Worm (Caenorhabditis elegans): ENCODE measurements around the gene F54C9.9.
A peak's percentile ranks its signal among the peaks of the same experiment; 100 is the strongest.

F54C9.9 gene

ce11 chrII:8569038-8569977 lies 8.5 kb upstream of the F54C9.9 start, which contains the start of the genes col-38 and rpl-5 (continued):
- TF ChIP-seq tbx-7 (tag; optimal IDR thresholded peaks at IDR 0.05) = no peak
- peak; percentile 65 for TF ChIP-seq tbx-2 (tag; optimal IDR thresholded peaks at IDR 0.05)
- no peak for TF ChIP-seq nhr-232 (tag; optimal IDR thresholded peaks at IDR 0.05)
- TF ChIP-seq ets-4 (tag; optimal IDR thresholded peaks at IDR 0.05) = peak; percentile 46
- TF ChIP-seq pha-2 (tag; optimal IDR thresholded peaks at IDR 0.05) = no peak
- TF ChIP-seq C38D4.7 (GFP tag; optimal IDR thresholded peaks at IDR 0.05) = no peak
- TF ChIP-seq ceh-19 (GFP tag; optimal IDR thresholded peaks at IDR 0.05) = no peak
- no peak for TF ChIP-seq dmd-4 (tag; optimal IDR thresholded peaks at IDR 0.05; ENCODE audit: borderline replicate concordance)
- no peak for TF ChIP-seq ztf-16 (tag; optimal IDR thresholded peaks at IDR 0.05)
- TF ChIP-seq ceh-14 (tag; optimal IDR thresholded peaks at IDR 0.05) = no peak
- TF ChIP-seq K09A11.1 (tag; optimal IDR thresholded peaks at IDR 0.05; ENCODE audit: insufficient read depth) = no peak
- no peak for TF ChIP-seq eyg-1 (tag; optimal IDR thresholded peaks at IDR 0.05)
- no peak for TF ChIP-seq ceh-24 (tag; optimal IDR thresholded peaks at IDR 0.05)
- no peak for TF ChIP-seq hlh-8 (tag; optimal IDR thresholded peaks at IDR 0.05)
- no peak for TF ChIP-seq ama-1 (optimal IDR thresholded peaks at IDR 0.05)
- TF ChIP-seq hlh-15 (tag; optimal IDR thresholded peaks at IDR 0.05) = no peak
- TF ChIP-seq mec-3 (tag; optimal IDR thresholded peaks at IDR 0.05; ENCODE audit: borderline replicate concordance) = no peak
- peak; percentile 29 for TF ChIP-seq ttx-3 (tag; optimal IDR thresholded peaks at IDR 0.05)
- TF ChIP-seq che-1 (tag; optimal IDR thresholded peaks at IDR 0.05) = peak; percentile 27
- no peak for TF ChIP-seq ahr-1 (tag; optimal IDR thresholded peaks at IDR 0.05)
- no peak for TF ChIP-seq pat-9 (tag; optimal IDR thresholded peaks at IDR 0.05)
- TF ChIP-seq hlh-6 (tag; optimal IDR thresholded peaks at IDR 0.05) = no peak
- peak; percentile 87 for TF ChIP-seq nfya-1 (tag; optimal IDR thresholded peaks at IDR 0.05)
- TF ChIP-seq lim-6 (tag; optimal IDR thresholded peaks at IDR 0.05) = no peak
- TF ChIP-seq fkh-6 (tag; optimal IDR thresholded peaks at IDR 0.05) = no peak
- peak; percentile 80 for TF ChIP-seq pax-1 (tag; optimal IDR thresholded peaks at IDR 0.05)
- peak; percentile 26 for TF ChIP-seq Y22D7AL.16 (tag; optimal IDR thresholded peaks at IDR 0.05)
- no peak for TF ChIP-seq T23F11.4 (GFP tag; optimal IDR thresholded peaks at IDR 0.05)

- TF ChIP-seq hlh-30 (tag; optimal IDR thresholded peaks at IDR 0.05; ENCODE audit: insufficient read depth) (no peak), mec-3 (tag; optimal IDR thresholded peaks at IDR 0.05; ENCODE audit: borderline replicate concordance) (no peak), elt-4 (tag; optimal IDR thresholded peaks at IDR 0.05) (no peak), pha-2 (tag; optimal IDR thresholded peaks at IDR 0.05) (no peak), ceh-6 (GFP tag; optimal IDR thresholded peaks at IDR 0.05) (no peak), sdc-2 (tag; optimal IDR thresholded peaks at IDR 0.05) (no peak), ceh-9 (tag; optimal IDR thresholded peaks at IDR 0.05) (no peak), pha-4 (tag; optimal IDR thresholded peaks at IDR 0.05) (no peak), C08G9.2 (tag; optimal IDR thresholded peaks at IDR 0.05) (no peak), ahr-1 (tag; optimal IDR thresholded peaks at IDR 0.05) (no peak), ref-2 (tag; optimal IDR thresholded peaks at IDR 0.05) (no peak), hlh-6 (tag; optimal IDR thresholded peaks at IDR 0.05) (no peak), K02D7.2 (tag; optimal IDR thresholded peaks at IDR 0.05) (no peak), T23F11.4 (GFP tag; optimal IDR thresholded peaks at IDR 0.05) (no peak), ceh-30 (tag; optimal IDR thresholded peaks at IDR 0.05) (no peak), dmd-4 (tag; optimal IDR thresholded peaks at IDR 0.05; ENCODE audit: borderline replicate concordance) (no peak), madf-2 (tag; optimal IDR thresholded peaks at IDR 0.05) (no peak)
These were observed 6.9 kb upstream of the F54C9.9 start, which contains the start of gene bcs-1 for ce11 chrII:8570977-8571376. bcs-1 (plus strand) TSS chrII:8571085.

Data from whole organism, late embryonic.